Fruit fly (Drosophila melanogaster) whole organism, embryonic: ENCODE data around the gene CG13893.
A peak's percentile ranks its signal among the peaks of the same experiment; 100 is the strongest.

Experiments used
- Ada2b ChIP-seq: fragments of 200-800 bp; sonication (Bioruptor generic); IDR thresholded peaks from 2 replicates; pipeline ENCODE4 v1.3.6; 2022; ENCODE audit warnings: missing biosample characterization, missing genetic modification characterization
- Adf1 ChIP-seq: fragments of 200-800 bp; sonication (Bioruptor generic); IDR thresholded peaks from 2 replicates; pipeline ENCODE4 v1.3.6; 2022; ENCODE audit warnings: missing biosample characterization, missing genetic modification characterization
- Antp ChIP-seq: fragments of 200-800 bp; sonication (Bioruptor generic); optimal IDR thresholded peaks from 3 replicates; lab custom pipeline; 2016; ENCODE audit warnings: missing biosample characterization, missing genetic modification characterization
- B-H1 ChIP-seq: fragments of 200-800 bp; sonication (Bioruptor generic); IDR thresholded peaks from 3 replicates; pipeline ENCODE4 v1.3.6; 2022; ENCODE audit warnings: missing biosample characterization, missing genetic modification characterization
- CG11504 ChIP-seq: fragments of 200-800 bp; sonication (Bioruptor generic); optimal IDR thresholded peaks from 3 replicates; lab custom pipeline; 2019; ENCODE audit warnings: missing biosample characterization, mild to moderate bottlenecking, missing genetic modification characterization, moderate library complexity
- CG12299 ChIP-seq: fragments of 200-800 bp; sonication (Bioruptor generic); optimal IDR thresholded peaks from 2 replicates; lab custom pipeline; 2018; ENCODE audit warnings: missing biosample characterization, mild to moderate bottlenecking, missing genetic modification characterization
- CG13287 ChIP-seq: fragments of 200-800 bp; sonication (Bioruptor generic); IDR thresholded peaks from 2 replicates; pipeline ENCODE4 v1.3.6; 2022; ENCODE audit warnings: missing biosample characterization, missing genetic modification characterization; ENCODE audit not compliant: partially characterized antibody
- CG15479 ChIP-seq: fragments of 200-800 bp; sonication (Bioruptor generic); optimal IDR thresholded peaks from 3 replicates; lab custom pipeline; 2019; ENCODE audit warnings: missing biosample characterization, mild to moderate bottlenecking, missing genetic modification characterization, moderate library complexity
- CG17359 ChIP-seq: fragments of 200-800 bp; sonication (Bioruptor generic); optimal IDR thresholded peaks from 3 replicates; lab custom pipeline; 2018; ENCODE audit warnings: missing biosample characterization, mild to moderate bottlenecking, missing genetic modification characterization, moderate library complexity
- CG2678 ChIP-seq: fragments of 200-800 bp; sonication (Bioruptor generic); optimal IDR thresholded peaks from 3 replicates; lab custom pipeline; 2019; ENCODE audit warnings: missing biosample characterization, mild to moderate bottlenecking, missing genetic modification characterization, moderate library complexity
- CG31441 ChIP-seq: fragments of 200-800 bp; sonication (Bioruptor generic); IDR thresholded peaks from 2 replicates; pipeline ENCODE4 v1.3.6; 2022; ENCODE audit warnings: missing biosample characterization, missing genetic modification characterization
- CG4360 ChIP-seq: fragments of 200-800 bp; sonication (Bioruptor generic); IDR thresholded peaks from 2 replicates; pipeline ENCODE4 v1.3.6; 2022; ENCODE audit warnings: missing biosample characterization, missing genetic modification characterization
- CG7987 ChIP-seq: fragments of 200-800 bp; sonication (Bioruptor generic); optimal IDR thresholded peaks from 2 replicates; lab custom pipeline; 2018; ENCODE audit warnings: missing biosample characterization, mild to moderate bottlenecking, missing genetic modification characterization, moderate library complexity
- Dll ChIP-seq: fragments of 200-800 bp; sonication (Bioruptor generic); IDR thresholded peaks from 4 replicates; pipeline ENCODE4 v1.3.6; 2022; ENCODE audit warnings: missing biosample characterization, missing genetic modification characterization; ENCODE audit not compliant: partially characterized antibody
- Hand ChIP-seq: fragments of 200-800 bp; sonication (Bioruptor generic); optimal IDR thresholded peaks from 2 replicates; lab custom pipeline; 2017; ENCODE audit warnings: mild to moderate bottlenecking, missing biosample characterization, missing genetic modification reagents, missing genetic modification characterization
- MTF-1 ChIP-seq: fragments of 200-800 bp; sonication (Bioruptor generic); optimal IDR thresholded peaks from 2 replicates; lab custom pipeline; 2018; ENCODE audit warnings: missing biosample characterization, mild to moderate bottlenecking, missing genetic modification characterization, borderline replicate concordance
- Myb ChIP-seq: fragments of 200-800 bp; sonication (Bioruptor generic); optimal IDR thresholded peaks from 2 replicates; lab custom pipeline; 2016; ENCODE audit warnings: missing biosample characterization, missing genetic modification characterization
- NFAT ChIP-seq: fragments of 200-800 bp; sonication (Bioruptor generic); IDR thresholded peaks from 2 replicates; pipeline ENCODE4 v1.3.6; 2022; ENCODE audit warnings: missing biosample characterization, missing genetic modification characterization
- PHDP ChIP-seq: fragments of 200-800 bp; sonication (Bioruptor generic); optimal IDR thresholded peaks from 3 replicates; lab custom pipeline; 2018; ENCODE audit warnings: missing biosample characterization, mild to moderate bottlenecking, missing genetic modification characterization, moderate library complexity
- Rfx ChIP-seq: fragments of 200-800 bp; sonication (Bioruptor generic); IDR thresholded peaks from 2 replicates; pipeline ENCODE4 v1.3.6; 2022; ENCODE audit warnings: missing biosample characterization, missing genetic modification characterization
- Rx ChIP-seq: fragments of 200-800 bp; sonication (Bioruptor generic); IDR thresholded peaks from 2 replicates; pipeline ENCODE4 v1.3.6; 2022; ENCODE audit warnings: missing biosample characterization, missing genetic modification characterization
- Side ChIP-seq: fragments of 200-800 bp; sonication (Bioruptor generic); optimal IDR thresholded peaks from 2 replicates; lab custom pipeline; 2016; ENCODE audit warnings: missing biosample characterization, missing genetic modification characterization
- Vsx1 ChIP-seq: fragments of 200-800 bp; sonication (Bioruptor generic); optimal IDR thresholded peaks from 2 replicates; lab custom pipeline; 2017; ENCODE audit warnings: missing biosample characterization, mild to moderate bottlenecking, missing genetic modification characterization, missing genetic modification reagents
- bcd ChIP-seq: fragments of 200-800 bp; sonication (Bioruptor generic); optimal IDR thresholded peaks from 2 replicates; lab custom pipeline; 2017; ENCODE audit warnings: missing biosample characterization, mild to moderate bottlenecking, missing genetic modification characterization
- cg ChIP-seq: fragments of 200-800 bp; sonication (Bioruptor generic); optimal IDR thresholded peaks from 3 replicates; lab custom pipeline; 2019; ENCODE audit warnings: missing biosample characterization, mild to moderate bottlenecking, missing genetic modification characterization, moderate library complexity
- corto ChIP-seq: fragments of 200-800 bp; sonication (Bioruptor generic); optimal IDR thresholded peaks from 2 replicates; lab custom pipeline; 2016; ENCODE audit warnings: missing biosample characterization, mild to moderate bottlenecking, missing genetic modification characterization, moderate library complexity
- croc ChIP-seq: fragments of 200-800 bp; sonication (Bioruptor generic); conservative IDR thresholded peaks from 3 replicates; pipeline ENCODE4 v1.3.6; 2022; ENCODE audit warnings: missing biosample characterization, missing genetic modification characterization
- crol ChIP-seq: fragments of 200-800 bp; sonication (Bioruptor generic); IDR thresholded peaks from 2 replicates; pipeline ENCODE4 v1.3.6; 2022; ENCODE audit warnings: missing biosample characterization, missing genetic modification characterization
- cwo ChIP-seq: fragments of 200-800 bp; sonication (Bioruptor generic); optimal IDR thresholded peaks from 3 replicates; lab custom pipeline; 2017; ENCODE audit warnings: missing biosample characterization, missing genetic modification characterization, mild to moderate bottlenecking, moderate library complexity, missing genetic modification reagents
- gce ChIP-seq: fragments of 200-800 bp; sonication (Bioruptor generic); IDR thresholded peaks from 3 replicates; pipeline ENCODE4 v1.3.6; 2022; ENCODE audit warnings: missing biosample characterization, missing genetic modification characterization
- kah ChIP-seq: fragments of 200-800 bp; sonication (Bioruptor generic); optimal IDR thresholded peaks from 2 replicates; lab custom pipeline; 2018; ENCODE audit warnings: missing biosample characterization, mild to moderate bottlenecking, missing genetic modification characterization
- lab ChIP-seq: fragments of 200-800 bp; sonication (Bioruptor generic); optimal IDR thresholded peaks from 3 replicates; lab custom pipeline; 2017; ENCODE audit warnings: missing biosample characterization, missing genetic modification characterization, mild to moderate bottlenecking, moderate library complexity, missing genetic modification reagents
- lbe ChIP-seq: fragments of 200-800 bp; sonication (Bioruptor generic); optimal IDR thresholded peaks from 2 replicates; lab custom pipeline; 2016; ENCODE audit warnings: missing biosample characterization, mild to moderate bottlenecking, missing genetic modification characterization
- lola ChIP-seq, 3 experiments: fragments of >200 bp in 2 of 3; fragments of 200-800 bp in 1 of 3; sonication (Bioruptor generic) in 1 of 3; optimal IDR thresholded peaks; 2 replicates each; lab custom pipeline; 2017 to 2019; ENCODE audit warnings: missing biosample characterization in 3 of 3, missing genetic modification characterization in 3 of 3, mild to moderate bottlenecking in 1 of 3, moderate library complexity in 1 of 3
- mirr ChIP-seq: fragments of 200-800 bp; sonication (Bioruptor generic); optimal IDR thresholded peaks from 3 replicates; lab custom pipeline; 2018; ENCODE audit warnings: missing biosample characterization, mild to moderate bottlenecking, missing genetic modification characterization
- nerfin-1 ChIP-seq: fragments of 200-800 bp; sonication (Bioruptor generic); optimal IDR thresholded peaks from 3 replicates; lab custom pipeline; 2019; ENCODE audit warnings: missing biosample characterization, mild to moderate bottlenecking, missing genetic modification characterization, moderate library complexity
- nom ChIP-seq: fragments of 200-800 bp; sonication (Bioruptor generic); optimal IDR thresholded peaks from 2 replicates; lab custom pipeline; 2017; ENCODE audit warnings: missing biosample characterization, missing genetic modification characterization, mild to moderate bottlenecking, moderate library complexity, missing genetic modification reagents
- p53 ChIP-seq: fragments of 200-800 bp; sonication (Bioruptor generic); optimal IDR thresholded peaks from 2 replicates; lab custom pipeline; 2016; ENCODE audit warnings: missing biosample characterization, missing genetic modification characterization
- pan ChIP-seq, 4 experiments: fragments of >200 bp in 3 of 4; fragments of 200-800 bp in 1 of 4; sonication (Bioruptor generic) in 1 of 4; optimal IDR thresholded peaks in 3 of 4; IDR thresholded peaks in 1 of 4; 2 replicates each; pipeline versions ENCODE4 v1.3.6 to Lab custom; 2017 to 2022; ENCODE audit warnings: missing biosample characterization in 2 of 4, missing genetic modification characterization in 2 of 4, mixed read lengths in 1 of 4
- pfk ChIP-seq: fragments of 200-800 bp; sonication (Bioruptor generic); optimal IDR thresholded peaks from 2 replicates; lab custom pipeline; 2018; ENCODE audit warnings: missing biosample characterization, mild to moderate bottlenecking, missing genetic modification characterization, moderate library complexity
- psq ChIP-seq: fragments of 200-800 bp; sonication (Bioruptor generic); optimal IDR thresholded peaks from 2 replicates; lab custom pipeline; 2017; ENCODE audit warnings: missing biosample characterization, missing genetic modification characterization
- sisA ChIP-seq: fragments of 200-800 bp; sonication (Bioruptor generic); IDR thresholded peaks from 2 replicates; pipeline ENCODE4 v1.3.6; 2022; ENCODE audit warnings: missing biosample characterization, missing genetic modification characterization
- twi ChIP-seq: fragments of 200-800 bp; optimal IDR thresholded peaks from 2 replicates; lab custom pipeline; 2019; ENCODE audit warnings: missing biosample characterization, mild to moderate bottlenecking, missing genetic modification characterization, moderate library complexity
- vfl ChIP-seq: fragments of 200-800 bp; sonication (Bioruptor generic); optimal IDR thresholded peaks from 2 replicates; lab custom pipeline; 2016; ENCODE audit warnings: missing biosample characterization, missing genetic modification characterization
- zen ChIP-seq: fragments of 200-800 bp; sonication (Bioruptor generic); optimal IDR thresholded peaks from 3 replicates; lab custom pipeline; 2018; ENCODE audit warnings: missing biosample characterization, mild to moderate bottlenecking, missing genetic modification characterization, moderate library complexity

Gene CG13893

DNA sequence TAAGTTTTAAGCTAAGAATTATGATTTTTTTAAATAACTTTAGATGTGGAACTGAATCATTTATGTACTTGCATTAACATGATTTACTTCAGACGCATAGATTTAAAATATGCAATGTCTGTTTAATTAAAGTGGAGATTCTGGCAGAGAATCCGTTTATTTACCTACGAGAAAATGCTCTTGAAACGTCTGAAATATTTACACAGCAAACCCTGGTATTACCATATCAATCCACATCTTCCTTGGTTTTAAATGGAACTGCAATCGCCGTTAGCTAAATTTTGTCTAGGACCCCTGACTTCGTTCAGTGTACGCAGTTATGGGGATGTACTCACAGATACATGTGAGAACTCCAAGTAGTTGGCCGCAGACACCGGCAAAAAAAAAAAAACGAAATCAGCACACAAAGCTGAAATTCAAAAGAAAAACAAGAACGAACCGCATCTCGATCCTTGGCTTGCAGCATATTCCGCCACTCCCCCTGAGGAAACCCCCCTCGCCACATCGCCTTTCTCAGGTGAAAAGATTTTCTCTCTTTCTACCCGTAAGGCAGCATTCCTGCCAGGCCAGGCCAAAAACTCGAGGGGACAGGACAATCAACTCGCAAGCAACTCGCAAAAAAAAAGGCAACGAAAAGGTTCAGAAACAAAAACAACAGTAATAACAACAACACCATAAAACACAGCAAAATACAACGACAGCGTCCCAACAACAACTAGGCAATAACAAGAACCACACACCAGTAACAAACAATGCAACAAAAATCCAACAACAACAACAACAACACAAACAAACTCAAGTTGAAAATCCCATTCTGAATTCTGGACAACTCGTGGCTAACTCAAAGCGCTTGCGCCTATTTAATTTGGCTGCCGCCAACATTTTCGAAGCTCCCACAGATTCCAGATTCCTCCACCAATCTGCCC lies 14.8 kb upstream of the CG13893 start (continued):
- TF ChIP-seq Antp (GFP tag; lab: Kevin White, UChicago) = no peak
- peak; percentile 95 for TF ChIP-seq CG4360 (GFP tag; lab: Robert Waterston, UW)
- TF ChIP-seq gce (GFP tag; lab: Robert Waterston, UW) = no peak
- TF ChIP-seq kah = no peak
- peak; percentile 37; the same call in 1 of the 2 replicates for TF ChIP-seq crol (GFP tag; lab: Robert Waterston, UW)
- no peak for TF ChIP-seq PHDP
- TF ChIP-seq CG31441 (GFP tag; lab: Robert Waterston, UW) = no peak
- peak; percentile 61 for TF ChIP-seq lbe
- TF ChIP-seq CG7987 (GFP tag; lab: Kevin White, UChicago) = no peak
- TF ChIP-seq pfk (GFP tag; lab: Kevin White, UChicago) = no peak
- no peak for TF ChIP-seq MTF-1
- TF ChIP-seq Side (GFP tag; lab: Kevin White, UChicago) = no peak
- TF ChIP-seq B-H1 (GFP tag; lab: Robert Waterston, UW) = no peak
- no peak for TF ChIP-seq Myb
- no peak for TF ChIP-seq Vsx1 (GFP tag; lab: Kevin White, UChicago)
- no peak for TF ChIP-seq CG2678 (tag; lab: Kevin White, UChicago)
- no peak for TF ChIP-seq Ada2b
- TF ChIP-seq nerfin-1 (tag; lab: Kevin White, UChicago) = no peak
- no peak for TF ChIP-seq pan (optimal IDR thresholded peaks at IDR 0.05; lab: Kevin White, UChicago)
- no peak for TF ChIP-seq pan (GFP tag; optimal IDR thresholded peaks at IDR 0.05 in 1 of 2, IDR thresholded peaks at IDR 0.05 in 1 of 2)
- no peak for TF ChIP-seq Rx
- no peak for TF ChIP-seq CG12299 (tag; lab: Kevin White, UChicago)
- TF ChIP-seq cwo (GFP tag; lab: Kevin White, UChicago) = no peak
- no peak for TF ChIP-seq Hand (GFP tag; lab: Kevin White, UChicago)
- TF ChIP-seq nom (GFP tag; lab: Kevin White, UChicago) = peak; percentile 24
- no peak for TF ChIP-seq p53 (GFP tag; lab: Kevin White, UChicago)
- no peak for TF ChIP-seq psq (GFP tag; lab: Kevin White, UChicago)
- TF ChIP-seq croc = no peak
- TF ChIP-seq Rfx (GFP tag; lab: Robert Waterston, UW) = no peak

dm6 chr3L:617926-618325 lies 14.1 kb upstream of the CG13893 start:
- TF ChIP-seq zen (peak; percentile 66), CG4360 (GFP tag; lab: Robert Waterston, UW) (peak; percentile 40), twi (tag; lab: Kevin White, UChicago) (peak; percentile 17), CG15479 (GFP tag; lab: Kevin White, UChicago) (peak; percentile 90), CG11504 (no peak), bcd (GFP tag; lab: Kevin White, UChicago) (no peak)

DNA sequence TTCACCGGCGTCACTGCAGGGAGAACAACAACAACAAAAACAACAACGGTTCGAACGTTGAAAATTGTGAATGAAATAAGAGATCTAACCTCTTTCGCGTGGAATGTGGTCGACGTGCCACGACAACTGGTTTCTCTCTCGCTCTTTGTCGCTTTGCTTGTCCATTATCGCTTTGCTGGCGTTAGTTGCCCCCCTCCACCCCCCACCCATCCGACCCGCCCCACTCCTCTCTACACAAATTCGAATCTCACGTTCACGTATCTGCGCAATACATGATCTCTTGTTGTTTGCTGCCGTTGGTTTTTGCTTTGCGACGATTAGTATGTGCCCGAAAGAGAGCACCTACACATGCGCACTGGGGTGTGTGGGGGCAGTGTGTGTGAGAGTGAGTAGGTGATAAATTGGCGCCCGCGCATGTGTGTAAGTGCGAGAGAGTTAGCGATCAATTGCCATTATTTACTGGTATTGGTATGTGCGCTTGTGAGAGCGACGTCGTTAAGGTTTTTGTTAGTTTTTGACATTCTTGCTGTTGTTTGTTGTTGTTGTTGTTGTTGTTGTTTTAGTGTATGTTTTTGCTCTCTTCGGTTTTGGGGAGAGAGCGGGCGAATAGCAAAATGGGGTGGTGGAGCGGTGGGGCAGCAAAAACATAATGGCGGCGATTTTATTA lies 12.8 kb upstream of the CG13893 start:
- TF ChIP-seq lola (GFP tag; optimal IDR thresholded peaks at IDR 0.05; lab: Kevin White, UChicago) (peak in 1 of 3 experiments; percentile 74), sisA (GFP tag; lab: Robert Waterston, UW) (no peak), lab (peak; percentile 41), vfl (GFP tag; lab: Kevin White, UChicago) (no peak), gce (GFP tag; lab: Robert Waterston, UW) (0 out of 3 replicates have a peak, but pooled peaks have one; percentile 19), Dll (GFP tag; lab: Robert Waterston, UW) (peak; percentile 38; the same call in 1 of the 4 replicates), mirr (peak; percentile 98), NFAT (GFP tag; lab: Robert Waterston, UW) (peak; percentile 39; the same call in 1 of the 2 replicates), cg (peak; percentile 98), corto (GFP tag; lab: Kevin White, UChicago) (no peak), CG17359 (tag; lab: Kevin White, UChicago) (no peak), Adf1 (GFP tag; lab: Robert Waterston, UW) (peak; percentile 88), CG13287 (peak; percentile 30; the same call in 1 of the 2 replicates)
